Fruit fly (Drosophila melanogaster) whole organism, embryonic: ENCODE measurements around the gene Tango1.

Source experiments
- CG10462 ChIP-seq: fragments of 200-800 bp; sonication (Bioruptor generic); optimal IDR thresholded peaks from 2 replicates; lab custom pipeline; 2016; ENCODE audit warnings: missing biosample characterization, missing genetic modification characterization
- CG11456 ChIP-seq: fragments of 200-800 bp; sonication (Bioruptor generic); IDR thresholded peaks from 3 replicates; pipeline ENCODE4 v1.3.6; 2022; ENCODE audit warnings: missing biosample characterization, missing genetic modification characterization
- CG11504 ChIP-seq: fragments of 200-800 bp; sonication (Bioruptor generic); optimal IDR thresholded peaks from 3 replicates; lab custom pipeline; 2019; ENCODE audit warnings: missing biosample characterization, mild to moderate bottlenecking, missing genetic modification characterization, moderate library complexity
- CG12391 ChIP-seq: fragments of 200-800 bp; sonication (Bioruptor generic); optimal IDR thresholded peaks from 3 replicates; lab custom pipeline; 2018; ENCODE audit warnings: missing biosample characterization, mild to moderate bottlenecking, missing genetic modification characterization, moderate library complexity
- CG12744 ChIP-seq: fragments of 200-800 bp; sonication (Bioruptor generic); optimal IDR thresholded peaks from 2 replicates; lab custom pipeline; 2016; ENCODE audit warnings: missing biosample characterization, missing genetic modification characterization
- CG12942 ChIP-seq: fragments of 200-800 bp; sonication (Bioruptor generic); optimal IDR thresholded peaks from 3 replicates; lab custom pipeline; 2016; ENCODE audit warnings: missing biosample characterization, missing genetic modification characterization
- CG13123 ChIP-seq: fragments of 200-800 bp; sonication (Bioruptor generic); optimal IDR thresholded peaks from 2 replicates; lab custom pipeline; 2016; ENCODE audit warnings: missing biosample characterization, missing genetic modification characterization
- CG14441 ChIP-seq: fragments of 200-800 bp; sonication (Bioruptor generic); IDR thresholded peaks from 2 replicates; pipeline ENCODE4 v1.3.6; 2022; ENCODE audit warnings: missing biosample characterization, missing genetic modification characterization
- CG17186 ChIP-seq: fragments of 200-800 bp; sonication (Bioruptor generic); optimal IDR thresholded peaks from 3 replicates; lab custom pipeline; 2017; ENCODE audit warnings: missing biosample characterization, missing genetic modification reagents, missing genetic modification characterization
- CG18599 ChIP-seq: fragments of 200-800 bp; sonication (Bioruptor generic); optimal IDR thresholded peaks from 3 replicates; lab custom pipeline; 2017; ENCODE audit warnings: missing biosample characterization, missing genetic modification characterization, mild to moderate bottlenecking, moderate library complexity, missing genetic modification reagents
- CG18619 ChIP-seq: fragments of 200-800 bp; sonication (Bioruptor generic); optimal IDR thresholded peaks from 3 replicates; lab custom pipeline; 2017; ENCODE audit warnings: missing biosample characterization, mild to moderate bottlenecking, missing genetic modification characterization
- CG2199 ChIP-seq: fragments of 200-800 bp; sonication (Bioruptor generic); IDR thresholded peaks from 3 replicates; pipeline ENCODE4 v1.3.6; 2022; ENCODE audit warnings: missing biosample characterization, missing genetic modification characterization
- CG33557 ChIP-seq: fragments of 200-800 bp; sonication (Bioruptor generic); optimal IDR thresholded peaks from 2 replicates; lab custom pipeline; 2019; ENCODE audit warnings: missing biosample characterization, mild to moderate bottlenecking, missing genetic modification characterization, moderate library complexity
- CG5180 ChIP-seq: fragments of 200-800 bp; sonication (Bioruptor generic); optimal IDR thresholded peaks from 3 replicates; lab custom pipeline; 2017; ENCODE audit warnings: missing biosample characterization, missing genetic modification characterization, mild to moderate bottlenecking, moderate library complexity, missing genetic modification reagents
- CG5953 ChIP-seq: fragments of 200-800 bp; sonication (Bioruptor generic); IDR thresholded peaks from 2 replicates; pipeline ENCODE4 v1.3.6; 2022; ENCODE audit warnings: missing biosample characterization, missing genetic modification characterization
- CG6689 ChIP-seq: fragments of 200-800 bp; sonication (Bioruptor generic); IDR thresholded peaks from 2 replicates; pipeline ENCODE4 v1.3.6; 2022; ENCODE audit warnings: missing biosample characterization, missing genetic modification characterization
- CG7987 ChIP-seq: fragments of 200-800 bp; sonication (Bioruptor generic); optimal IDR thresholded peaks from 2 replicates; lab custom pipeline; 2018; ENCODE audit warnings: missing biosample characterization, mild to moderate bottlenecking, missing genetic modification characterization, moderate library complexity
- CG8388 ChIP-seq: fragments of 200-800 bp; sonication (Bioruptor generic); optimal IDR thresholded peaks from 2 replicates; lab custom pipeline; 2019; ENCODE audit warnings: missing biosample characterization, mild to moderate bottlenecking, missing genetic modification characterization, moderate library complexity
- CG8478 ChIP-seq: fragments of >200 bp; optimal IDR thresholded peaks from 2 replicates; lab custom pipeline; 2018
- CG9876 ChIP-seq: fragments of 200-800 bp; sonication (Bioruptor generic); optimal IDR thresholded peaks from 2 replicates; lab custom pipeline; 2016; ENCODE audit warnings: missing biosample characterization, missing genetic modification characterization
- CHES-1-like ChIP-seq: fragments of 200-800 bp; sonication (Bioruptor generic); optimal IDR thresholded peaks from 2 replicates; lab custom pipeline; 2016; ENCODE audit warnings: missing biosample characterization, missing genetic modification characterization
- CoRest ChIP-seq: fragments of 200-800 bp; sonication (Bioruptor generic); optimal IDR thresholded peaks from 3 replicates; lab custom pipeline; 2018; ENCODE audit warnings: missing biosample characterization, mild to moderate bottlenecking, missing genetic modification characterization, moderate library complexity
- Dll ChIP-seq: fragments of 200-800 bp; sonication (Bioruptor generic); IDR thresholded peaks from 4 replicates; pipeline ENCODE4 v1.3.6; 2022; ENCODE audit warnings: missing biosample characterization, missing genetic modification characterization; ENCODE audit not compliant: partially characterized antibody
- Fer1 ChIP-seq: fragments of 200-800 bp; sonication (Bioruptor generic); optimal IDR thresholded peaks from 2 replicates; lab custom pipeline; 2017; ENCODE audit warnings: missing biosample characterization, mild to moderate bottlenecking, missing genetic modification characterization
- Fer2 ChIP-seq: fragments of 200-800 bp; sonication (Bioruptor generic); optimal IDR thresholded peaks from 2 replicates; lab custom pipeline; 2018; ENCODE audit warnings: missing biosample characterization, mild to moderate bottlenecking, missing genetic modification characterization, moderate library complexity
- Jarid2 ChIP-seq: fragments of 200-800 bp; sonication (Bioruptor generic); optimal IDR thresholded peaks from 3 replicates; lab custom pipeline; 2017; ENCODE audit warnings: mild to moderate bottlenecking, missing biosample characterization, missing genetic modification reagents, missing genetic modification characterization
- PHDP ChIP-seq: fragments of 200-800 bp; sonication (Bioruptor generic); optimal IDR thresholded peaks from 3 replicates; lab custom pipeline; 2018; ENCODE audit warnings: missing biosample characterization, mild to moderate bottlenecking, missing genetic modification characterization, moderate library complexity
- Poxn ChIP-seq: fragments of 200-800 bp; sonication (Bioruptor generic); IDR thresholded peaks from 2 replicates; pipeline ENCODE4 v1.3.6; 2022; ENCODE audit warnings: missing biosample characterization, missing genetic modification characterization
- Stat92E ChIP-seq, 3 experiments: fragments of >200 bp in 2 of 3; fragments of 200-800 bp in 1 of 3; sonication (Bioruptor generic) in 1 of 3; optimal IDR thresholded peaks; 2 replicates each; lab custom pipeline; 2017 to 2019; ENCODE audit warnings: missing biosample characterization in 3 of 3, missing genetic modification characterization in 3 of 3, mild to moderate bottlenecking in 1 of 3, moderate library complexity in 1 of 3
- Tbp ChIP-seq: fragments of >200 bp; optimal IDR thresholded peaks from 2 replicates; lab custom pipeline; 2018; ENCODE audit warnings: missing biosample characterization, missing genetic modification characterization
- Xbp1 ChIP-seq: fragments of 200-800 bp; sonication (Bioruptor generic); optimal IDR thresholded peaks from 3 replicates; lab custom pipeline; 2016; ENCODE audit warnings: missing biosample characterization, mild to moderate bottlenecking, missing genetic modification characterization
- abd-A ChIP-seq: fragments of 200-800 bp; sonication (Bioruptor generic); optimal IDR thresholded peaks from 3 replicates; lab custom pipeline; 2019; ENCODE audit warnings: missing biosample characterization, mild to moderate bottlenecking, missing genetic modification characterization, moderate library complexity
- cg ChIP-seq: fragments of 200-800 bp; sonication (Bioruptor generic); optimal IDR thresholded peaks from 3 replicates; lab custom pipeline; 2019; ENCODE audit warnings: missing biosample characterization, mild to moderate bottlenecking, missing genetic modification characterization, moderate library complexity
- da ChIP-seq: fragments of 200-800 bp; sonication (Bioruptor generic); optimal IDR thresholded peaks from 2 replicates; lab custom pipeline; 2016; ENCODE audit warnings: missing biosample characterization, missing genetic modification characterization
- dan ChIP-seq: fragments of 200-800 bp; sonication (Bioruptor generic); IDR thresholded peaks from 2 replicates; pipeline ENCODE4 v1.3.6; 2022; ENCODE audit warnings: missing biosample characterization, missing genetic modification characterization
- dpn ChIP-seq, 2 experiments: fragments of 200-800 bp; sonication (Bioruptor generic); optimal IDR thresholded peaks; 3 replicates each; lab custom pipeline; 2016; ENCODE audit warnings: missing biosample characterization in 2 of 2, missing genetic modification characterization in 2 of 2
- grau ChIP-seq: fragments of 200-800 bp; optimal IDR thresholded peaks from 3 replicates; lab custom pipeline; 2019; ENCODE audit warnings: missing biosample characterization, mild to moderate bottlenecking, missing genetic modification characterization, moderate library complexity
- gro ChIP-seq: fragments of 200-800 bp; sonication (Bioruptor generic); optimal IDR thresholded peaks from 2 replicates; lab custom pipeline; 2016; ENCODE audit warnings: missing biosample characterization, missing genetic modification characterization
- hbn ChIP-seq: fragments of 200-800 bp; sonication (Bioruptor generic); IDR thresholded peaks from 2 replicates; pipeline ENCODE4 v1.3.6; 2022; ENCODE audit warnings: missing biosample characterization, missing genetic modification characterization; ENCODE audit not compliant: partially characterized antibody
- hkb ChIP-seq, 2 experiments: fragments of 200-800 bp in 1 of 2; fragments of >200 bp in 1 of 2; sonication (Bioruptor generic) in 1 of 2; IDR thresholded peaks in 1 of 2; optimal IDR thresholded peaks in 1 of 2; 2 replicates each; pipeline versions ENCODE4 v1.3.6 to Lab custom; 2017 to 2022; ENCODE audit warnings: missing biosample characterization in 1 of 2, missing genetic modification characterization in 1 of 2
- klu ChIP-seq: fragments of 200-800 bp; sonication (Bioruptor generic); IDR thresholded peaks from 2 replicates; pipeline ENCODE4 v1.3.6; 2022; ENCODE audit warnings: missing biosample characterization, missing genetic modification characterization
- knrl ChIP-seq: fragments of 200-800 bp; sonication (Bioruptor generic); IDR thresholded peaks from 3 replicates; pipeline ENCODE4 v1.3.6; 2022; ENCODE audit warnings: missing biosample characterization, missing genetic modification characterization; ENCODE audit not compliant: partially characterized antibody
- repo ChIP-seq: fragments of 200-800 bp; sonication (Bioruptor generic); optimal IDR thresholded peaks from 2 replicates; lab custom pipeline; 2016; ENCODE audit warnings: missing biosample characterization, missing genetic modification characterization
- sd ChIP-seq: fragments of 200-800 bp; sonication (Bioruptor generic); optimal IDR thresholded peaks from 3 replicates; lab custom pipeline; 2018; ENCODE audit warnings: missing biosample characterization, mild to moderate bottlenecking, missing genetic modification characterization, moderate library complexity
- shn ChIP-seq: fragments of 200-800 bp; sonication (Bioruptor generic); optimal IDR thresholded peaks from 3 replicates; lab custom pipeline; 2016; ENCODE audit warnings: missing biosample characterization, missing genetic modification characterization
- slbo ChIP-seq: fragments of 200-800 bp; sonication (Bioruptor generic); IDR thresholded peaks from 2 replicates; pipeline ENCODE4 v1.3.6; 2022; ENCODE audit warnings: missing biosample characterization, missing genetic modification characterization
- sob ChIP-seq: fragments of 200-800 bp; sonication (Bioruptor generic); IDR thresholded peaks from 2 replicates; pipeline ENCODE4 v1.3.6; 2022; ENCODE audit warnings: missing biosample characterization, missing genetic modification characterization
- tap ChIP-seq: fragments of 200-800 bp; optimal IDR thresholded peaks from 3 replicates; lab custom pipeline; 2019; ENCODE audit warnings: missing biosample characterization, mild to moderate bottlenecking, missing genetic modification characterization, moderate library complexity
- vvl ChIP-seq: fragments of 200-800 bp; sonication (Bioruptor generic); IDR thresholded peaks from 2 replicates; pipeline ENCODE4 v1.3.6; 2022; ENCODE audit warnings: missing biosample characterization, missing genetic modification characterization
- wor ChIP-seq: fragments of 200-800 bp; sonication (Bioruptor generic); IDR thresholded peaks from 2 replicates; pipeline ENCODE4 v1.3.6; 2022; ENCODE audit warnings: missing biosample characterization, missing genetic modification characterization

The Tango1 gene

DNA sequence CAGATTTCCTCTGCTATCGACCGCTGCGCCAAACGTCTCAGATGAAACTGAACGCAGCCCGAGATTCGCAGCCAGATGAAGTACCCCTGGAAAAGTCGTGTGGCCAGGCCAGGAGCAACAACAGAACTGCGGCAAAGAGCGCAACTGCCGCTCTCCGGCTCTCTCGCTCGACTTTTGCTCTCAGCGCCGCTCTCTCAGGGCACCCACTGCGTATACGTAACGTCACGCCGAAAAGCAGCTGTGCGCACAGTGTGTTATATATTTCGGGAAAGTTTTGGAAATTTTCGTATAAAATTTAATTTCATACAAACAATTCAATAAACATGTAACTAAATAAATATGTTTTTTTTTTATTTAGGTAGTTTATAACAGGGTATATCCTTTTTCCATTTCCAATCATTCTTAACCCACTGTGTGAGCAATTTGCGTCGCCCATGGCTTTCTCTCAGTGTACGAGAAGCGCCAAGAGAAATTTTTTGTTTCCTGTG is 48.1 kb upstream of the Tango1 start, which contains the start of gene Dpp10 (continued):
- TF ChIP-seq da (GFP tag; lab: Kevin White, UChicago) (no peak), CG2199 (GFP tag; lab: Robert Waterston, UW) (no peak; the same call in 2 of the 3 replicates), CG33557 (GFP tag; lab: Kevin White, UChicago) (no peak), CG14441 (peak; percentile 96), CG11456 (GFP tag; lab: Robert Waterston, UW) (peak; percentile 94), vvl (peak; percentile 97), Jarid2 (GFP tag; lab: Kevin White, UChicago) (peak; percentile 55), tap (peak; percentile 79), wor (GFP tag; lab: Robert Waterston, UW) (peak; percentile 92), gro (GFP tag; lab: Kevin White, UChicago) (peak; percentile 95), repo (GFP tag; lab: Kevin White, UChicago) (peak; percentile 61), slbo (GFP tag; lab: Robert Waterston, UW) (peak; percentile 99), hkb (optimal IDR thresholded peaks at IDR 0.05; lab: Kevin White, UChicago) (no peak), hkb (GFP tag; IDR thresholded peaks at IDR 0.05; lab: Robert Waterston, UW) (peak; percentile 97), CG5180 (GFP tag; lab: Kevin White, UChicago) (peak; percentile 74), knrl (GFP tag; lab: Robert Waterston, UW) (peak; percentile 50), CoRest (tag; lab: Kevin White, UChicago) (peak; percentile 91), grau (tag; lab: Kevin White, UChicago) (peak; percentile 92), CG10462 (GFP tag; lab: Kevin White, UChicago) (peak; percentile 77), Fer2 (tag; lab: Kevin White, UChicago) (peak; percentile 86), Stat92E (GFP tag; optimal IDR thresholded peaks at IDR 0.05; lab: Kevin White, UChicago) (no peak), CG11504 (tag; lab: Kevin White, UChicago) (peak; percentile 91), PHDP (tag; lab: Kevin White, UChicago) (peak; percentile 95), CHES-1-like (peak; percentile 84), cg (GFP tag; lab: Kevin White, UChicago) (no peak), CG18619 (GFP tag; lab: Kevin White, UChicago) (peak; percentile 88), CG8478 (lab: Kevin White, UChicago) (no peak), Poxn (GFP tag; lab: Robert Waterston, UW) (peak; percentile 95), Tbp (GFP tag; lab: Kevin White, UChicago) (no peak), klu (peak; percentile 95), CG9876 (GFP tag; lab: Kevin White, UChicago) (peak; percentile 64), hbn (GFP tag; lab: Robert Waterston, UW) (no peak), CG7987 (GFP tag; lab: Kevin White, UChicago) (peak; percentile 60), dan (GFP tag; lab: Robert Waterston, UW) (peak; percentile 65; the same call in 1 of the 2 replicates), CG18599 (GFP tag; lab: Kevin White, UChicago) (peak; percentile 98), abd-A (tag; lab: Kevin White, UChicago) (peak; percentile 65), dpn (GFP tag; optimal IDR thresholded peaks at IDR 0.05; lab: Kevin White, UChicago) (peak; percentile 90 to 92), CG13123 (GFP tag; lab: Kevin White, UChicago) (peak; percentile 54), sob (GFP tag; lab: Robert Waterston, UW) (peak; percentile 97), Fer1 (GFP tag; lab: Kevin White, UChicago) (peak; percentile 97), CG12942 (peak; percentile 82), CG12391 (tag; lab: Kevin White, UChicago) (peak; percentile 90), CG12744 (GFP tag; lab: Kevin White, UChicago) (peak; percentile 86), sd (tag; lab: Kevin White, UChicago) (peak; percentile 73), shn (GFP tag; lab: Kevin White, UChicago) (peak; percentile 81), CG6689 (GFP tag; lab: Robert Waterston, UW) (peak; percentile 94), Dll (GFP tag; lab: Robert Waterston, UW) (no peak), CG5953 (GFP tag; lab: Robert Waterston, UW) (peak; percentile 86), Xbp1 (GFP tag; lab: Kevin White, UChicago) (peak; percentile 87), CG8388 (GFP tag; lab: Kevin White, UChicago) (peak; percentile 65), CG17186 (GFP tag; lab: Kevin White, UChicago) (no peak)
